Fruit fly (Drosophila melanogaster): Measurements from ENCODE around the gene Kul.

Gene Kul

DNA sequence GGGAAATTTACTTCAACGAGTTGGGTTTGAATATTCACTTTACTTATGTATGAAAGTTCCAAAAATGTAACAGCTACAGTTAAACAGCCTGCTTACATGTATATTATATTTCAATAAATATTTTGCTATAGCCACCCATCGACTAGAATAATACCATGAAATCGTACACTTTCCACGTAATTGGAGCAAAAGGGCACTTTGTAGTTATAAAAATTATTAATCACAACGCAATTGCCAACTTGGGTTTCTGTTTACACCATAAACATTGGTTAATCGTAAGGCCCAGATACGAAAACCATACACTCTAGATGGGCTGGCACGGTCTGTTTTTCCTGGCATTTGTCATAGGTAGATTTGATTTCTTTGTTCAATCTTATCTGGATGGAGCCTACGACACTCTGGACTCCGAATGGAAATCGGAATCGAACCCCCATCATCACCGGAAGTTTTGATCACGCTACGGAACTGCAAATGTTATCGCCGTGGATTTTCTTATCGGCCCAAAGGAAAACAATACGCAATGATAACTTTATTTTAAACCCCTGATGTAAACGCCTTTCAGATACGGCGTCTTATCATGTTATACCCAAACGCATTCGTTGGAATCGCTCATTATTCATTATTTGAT lies 54.9 kb downstream of the Kul start, which contains the start of gene fig:
Gene fig (minus strand): TSS at position 51 of the 628 bp plus-strand sequence.
- no peak for TF ChIP-seq CG18262 (tag; optimal IDR thresholded peaks at IDR 0.05)
- 0 out of 2 replicates have a peak, but pooled peaks have one; percentile 6 for TF ChIP-seq sens-2 (GFP tag; IDR thresholded peaks at IDR 0.05)
- TF ChIP-seq Med (GFP tag), result peak; percentile 13
- 0 out of 2 replicates have a peak, but pooled peaks have one; percentile 27 for TF ChIP-seq aop (GFP tag; IDR thresholded peaks at IDR 0.05)
- TF ChIP-seq CG8290 (GFP tag; optimal IDR thresholded peaks at IDR 0.05), result no peak
- TF ChIP-seq CG8290 (tag; optimal IDR thresholded peaks at IDR 0.05), result peak in 1 of 2 experiments; percentile 19
- peak; percentile 66 for TF ChIP-seq CG34376 (GFP tag; optimal IDR thresholded peaks at IDR 0.05)
- peak in 1 of 2 experiments; percentile 42 for TF ChIP-seq Pdp1 (GFP tag; optimal IDR thresholded peaks at IDR 0.05)
- peak; percentile 26 for TF ChIP-seq cwo (GFP tag; optimal IDR thresholded peaks at IDR 0.05)
- TF ChIP-seq Hmr (GFP tag; optimal IDR thresholded peaks at IDR 0.05), result peak; percentile 4
- peak; percentile 4 for TF ChIP-seq HmgZ (tag; optimal IDR thresholded peaks at IDR 0.05)
- no peak for TF ChIP-seq emc (GFP tag; optimal IDR thresholded peaks at IDR 0.05)
- no peak for TF ChIP-seq Poxn (GFP tag; IDR thresholded peaks at IDR 0.05)
- TF ChIP-seq lab (GFP tag; optimal IDR thresholded peaks at IDR 0.05), result peak; percentile 35
- TF ChIP-seq eve (GFP tag; optimal IDR thresholded peaks at IDR 0.05), result peak in 1 of 2 experiments; percentile 19
- TF ChIP-seq CG12769 (tag; optimal IDR thresholded peaks at IDR 0.05), result peak; percentile 46
- TF ChIP-seq bsh (GFP tag; optimal IDR thresholded peaks at IDR 0.05), result no peak
- peak; percentile 9 for TF ChIP-seq CG18599 (GFP tag; optimal IDR thresholded peaks at IDR 0.05)
- TF ChIP-seq exex (tag; optimal IDR thresholded peaks at IDR 0.05), result peak; percentile 78
- TF ChIP-seq grn (GFP tag; optimal IDR thresholded peaks at IDR 0.05), result peak; percentile 86
- peak; percentile 19 for TF ChIP-seq CG10543 (GFP tag; optimal IDR thresholded peaks at IDR 0.05)
- 0 out of 4 replicates have a peak, but pooled peaks have one; percentile 9 for TF ChIP-seq chinmo (GFP tag; IDR thresholded peaks at IDR 0.05; ENCODE audit: partially characterized antibody)
- TF ChIP-seq z (GFP tag; IDR thresholded peaks at IDR 0.05), result 0 out of 3 replicates have a peak, but pooled peaks have one; percentile 22
- no peak for TF ChIP-seq CG7357 (GFP tag; IDR thresholded peaks at IDR 0.05)
- TF ChIP-seq Dip3 (GFP tag; optimal IDR thresholded peaks at IDR 0.05), result no peak
- peak; percentile 86 for TF ChIP-seq sug (tag; optimal IDR thresholded peaks at IDR 0.05)
- peak; percentile 18 for TF ChIP-seq sd (tag; optimal IDR thresholded peaks at IDR 0.05)
- TF ChIP-seq GATAe (GFP tag; conservative IDR thresholded peaks at IDR 0.05), result 0 out of 2 replicates have a peak, but pooled peaks have one; percentile 23
- TF ChIP-seq CG5180 (GFP tag; optimal IDR thresholded peaks at IDR 0.05), result no peak
- peak; percentile 64 for TF ChIP-seq mirr (GFP tag; optimal IDR thresholded peaks at IDR 0.05)

DNA sequence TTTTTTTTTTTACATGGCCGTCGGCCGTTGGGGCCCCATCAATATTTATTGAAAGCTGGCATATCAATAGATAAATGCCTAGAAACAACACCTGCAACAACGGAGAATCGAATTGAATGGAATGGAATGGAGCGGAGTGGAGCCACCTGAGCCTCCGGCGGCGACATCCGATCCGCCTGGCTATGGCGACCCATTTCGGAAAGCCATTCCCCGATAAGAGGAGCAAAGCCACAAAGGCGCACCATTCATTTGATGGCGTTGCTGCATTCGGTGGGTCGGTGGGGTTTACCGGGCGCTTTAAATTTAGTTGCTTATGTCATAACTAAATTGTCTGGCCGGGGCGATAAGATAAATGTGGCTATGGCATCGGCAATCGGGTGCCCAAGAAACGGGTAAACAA lies 56.2 kb downstream of the Kul start:
- no peak for TF ChIP-seq psq (GFP tag; optimal IDR thresholded peaks at IDR 0.05)
- no peak for TF ChIP-seq CG1024 (GFP tag; IDR thresholded peaks at IDR 0.05)
- TF ChIP-seq exex (tag; optimal IDR thresholded peaks at IDR 0.05), result peak; percentile 65
- TF ChIP-seq CG1603 (tag; optimal IDR thresholded peaks at IDR 0.05), result no peak
- TF ChIP-seq NC2α (GFP tag; optimal IDR thresholded peaks at IDR 0.05), result no peak
- TF ChIP-seq CG5245 (GFP tag; optimal IDR thresholded peaks at IDR 0.05), result no peak
- TF ChIP-seq Sox100B (GFP tag; optimal IDR thresholded peaks at IDR 0.05), result peak; percentile 2
- no peak for TF ChIP-seq Lhr (GFP tag; optimal IDR thresholded peaks at IDR 0.05)
- no peak for TF ChIP-seq Spps (tag; optimal IDR thresholded peaks at IDR 0.05)
- TF ChIP-seq caup (GFP tag; optimal IDR thresholded peaks at IDR 0.05; ENCODE audit: severe bottlenecking), result no peak
- no peak for TF ChIP-seq trem (tag; optimal IDR thresholded peaks at IDR 0.05)
- no peak for TF ChIP-seq en (GFP tag; optimal IDR thresholded peaks at IDR 0.05)
- TF ChIP-seq CG6765 (GFP tag; optimal IDR thresholded peaks at IDR 0.05), result no peak
- TF ChIP-seq bowl (GFP tag; IDR thresholded peaks at IDR 0.05), result no peak
- TF ChIP-seq Sox102F (GFP tag; optimal IDR thresholded peaks at IDR 0.05), result no peak
- TF ChIP-seq CG8281 (tag; optimal IDR thresholded peaks at IDR 0.05), result peak; percentile 72
- TF ChIP-seq CG8388 (GFP tag; optimal IDR thresholded peaks at IDR 0.05), result no peak
- TF ChIP-seq CG10321 (GFP tag; IDR thresholded peaks at IDR 0.05), result no peak
- TF ChIP-seq CG10543 (GFP tag; optimal IDR thresholded peaks at IDR 0.05), result peak; percentile 62
- TF ChIP-seq Xrp1 (GFP tag; IDR thresholded peaks at IDR 0.05), result no peak
- no peak for TF ChIP-seq bcd (GFP tag; optimal IDR thresholded peaks at IDR 0.05)

Measured in whole organism, embryonic.